Fruit fly (Drosophila melanogaster): ENCODE results near the gene CG11977.

Gene CG11977

dm6 chr3R:8963756-8964342 is 33.6 kb upstream of the CG11977 start (continued):
- TF ChIP-seq Ada2b (GFP tag; IDR thresholded peaks at IDR 0.05) (peak; percentile 20; the same call in 1 of the 2 replicates), CG12942 (GFP tag; optimal IDR thresholded peaks at IDR 0.05) (no peak), da (GFP tag; optimal IDR thresholded peaks at IDR 0.05) (no peak), GATAe (GFP tag; conservative IDR thresholded peaks at IDR 0.05) (no peak), az2 (GFP tag; optimal IDR thresholded peaks at IDR 0.05) (peak; percentile 18), CG14441 (GFP tag; IDR thresholded peaks at IDR 0.05) (0 out of 2 replicates have a peak, but pooled peaks have one; percentile 22), Hr51 (GFP tag; optimal IDR thresholded peaks at IDR 0.05) (peak in 1 of 2 experiments; percentile 63), CG12769 (tag; optimal IDR thresholded peaks at IDR 0.05) (no peak), dati (GFP tag; IDR thresholded peaks at IDR 0.05) (no peak), fd96Cb (tag; optimal IDR thresholded peaks at IDR 0.05) (peak; percentile 51), phol (tag; optimal IDR thresholded peaks at IDR 0.05) (peak; percentile 47), CG2678 (tag; optimal IDR thresholded peaks at IDR 0.05) (peak; percentile 57), CG3065 (GFP tag; optimal IDR thresholded peaks at IDR 0.05) (no peak), Xbp1 (GFP tag; optimal IDR thresholded peaks at IDR 0.05) (peak; percentile 32), dimm (GFP tag; IDR thresholded peaks at IDR 0.05) (0 out of 2 replicates have a peak, but pooled peaks have one; percentile 22), Awh (GFP tag; IDR thresholded peaks at IDR 0.05) (peak; percentile 64; the same call in 1 of the 2 replicates), CG7357 (GFP tag; IDR thresholded peaks at IDR 0.05) (no peak), CG30403 (GFP tag; optimal IDR thresholded peaks at IDR 0.05) (peak; percentile 5), CG2712 (tag; optimal IDR thresholded peaks at IDR 0.05) (peak; percentile 55), nom (GFP tag; optimal IDR thresholded peaks at IDR 0.05) (no peak), dpn (GFP tag; optimal IDR thresholded peaks at IDR 0.05) (no peak), fu2 (GFP tag; optimal IDR thresholded peaks at IDR 0.05) (no peak), CG31365 (tag; optimal IDR thresholded peaks at IDR 0.05) (no peak), Ptx1 (GFP tag; IDR thresholded peaks at IDR 0.05) (0 out of 2 replicates have a peak, but pooled peaks have one; percentile 31), vvl (GFP tag; IDR thresholded peaks at IDR 0.05) (peak; percentile 74), CG18619 (GFP tag; optimal IDR thresholded peaks at IDR 0.05) (no peak), Dip2 (GFP tag; IDR thresholded peaks at IDR 0.05) (no peak), chinmo (GFP tag; IDR thresholded peaks at IDR 0.05; ENCODE audit: partially characterized antibody) (no peak), Bteb2 (GFP tag; optimal IDR thresholded peaks at IDR 0.05) (no peak), vnd (GFP tag; IDR thresholded peaks at IDR 0.05; ENCODE audit: partially characterized antibody) (no peak), otp (GFP tag; IDR thresholded peaks at IDR 0.05) (0 out of 3 replicates have a peak, but pooled peaks have one; percentile 35), esg (GFP tag; conservative IDR thresholded peaks at IDR 0.05) (no peak), ewg (GFP tag; optimal IDR thresholded peaks at IDR 0.05) (peak; percentile 32), maf-S (GFP tag; optimal IDR thresholded peaks at IDR 0.05) (no peak), Drgx (GFP tag; IDR thresholded peaks at IDR 0.05) (0 out of 2 replicates have a peak, but pooled peaks have one; percentile 20), Ravus (GFP tag; IDR thresholded peaks at IDR 0.05) (no peak), CG17361 (GFP tag; IDR thresholded peaks at IDR 0.05) (peak; percentile 46; the same call in 1 of the 3 replicates), CG11504 (tag; optimal IDR thresholded peaks at IDR 0.05) (peak; percentile 91), ERR (GFP tag; optimal IDR thresholded peaks at IDR 0.05) (no peak), Asciz (GFP tag; optimal IDR thresholded peaks at IDR 0.05) (peak; percentile 51), Scr (GFP tag; IDR thresholded peaks at IDR 0.05; ENCODE audit: partially characterized antibody) (no peak), lmd (GFP tag; IDR thresholded peaks at IDR 0.05) (0 out of 2 replicates have a peak, but pooled peaks have one; percentile 17), CrebB (tag; optimal IDR thresholded peaks at IDR 0.05) (no peak), tgo (GFP tag; IDR thresholded peaks at IDR 0.05) (peak; percentile 69), Sox102F (GFP tag; optimal IDR thresholded peaks at IDR 0.05) (peak; percentile 84), BtbVII (GFP tag; optimal IDR thresholded peaks at IDR 0.05) (no peak), cwo (GFP tag; optimal IDR thresholded peaks at IDR 0.05) (no peak), ro (GFP tag; IDR thresholded peaks at IDR 0.05) (no peak), Fer2 (tag; optimal IDR thresholded peaks at IDR 0.05) (no peak), ci (GFP tag; IDR thresholded peaks at IDR 0.05) (peak; percentile 85)
